Fruit fly (Drosophila melanogaster): ENCODE data around the gene CG5653.

Gene CG5653

dm6 chr3L:8956669-8957068 lies 9.5 kb downstream of the CG5653 start, which contains the start of gene mRpL12 (continued):
- TF ChIP-seq sim (GFP tag; IDR thresholded peaks at IDR 0.05) (no peak), Dbx (GFP tag; IDR thresholded peaks at IDR 0.05) (no peak), CG10267 (tag; optimal IDR thresholded peaks at IDR 0.05) (peak; percentile 21), repo (GFP tag; optimal IDR thresholded peaks at IDR 0.05) (no peak), Dref (GFP tag; IDR thresholded peaks at IDR 0.05) (peak; percentile 83), MBD-R2 (GFP tag; IDR thresholded peaks at IDR 0.05) (peak; percentile 77), CG2116 (GFP tag; optimal IDR thresholded peaks at IDR 0.05) (peak; percentile 92), Lim3 (GFP tag; IDR thresholded peaks at IDR 0.05) (no peak)

- no peak for TF ChIP-seq E2f1 (GFP tag; IDR thresholded peaks at IDR 0.05)
Observed at dm6 chr3L:8955199-8955598, 11.0 kb downstream of the CG5653 start.

dm6 chr3L:8954648-8955033 lies 11.5 kb downstream of the CG5653 start, which contains the start of gene GNBP3:
TSS of gene GNBP3 (plus strand) at chr3L:8955021.
- no peak for TF ChIP-seq CG11560 (tag; IDR thresholded peaks at IDR 0.05)
- peak; percentile 33 for TF ChIP-seq Dad (GFP tag; optimal IDR thresholded peaks at IDR 0.05)
- TF ChIP-seq CG18619 (GFP tag; optimal IDR thresholded peaks at IDR 0.05) = peak; percentile 43
- TF ChIP-seq Poxn (GFP tag; IDR thresholded peaks at IDR 0.05) = no peak
- peak; percentile 39 for TF ChIP-seq phol (tag; optimal IDR thresholded peaks at IDR 0.05)
- TF ChIP-seq nmo (GFP tag; optimal IDR thresholded peaks at IDR 0.05) = peak; percentile 50
- TF ChIP-seq CG42726 (GFP tag; IDR thresholded peaks at IDR 0.05; ENCODE audit: partially characterized antibody) = no peak
- no peak for TF ChIP-seq CG4282 (GFP tag; optimal IDR thresholded peaks at IDR 0.05)
- TF ChIP-seq otp (GFP tag; IDR thresholded peaks at IDR 0.05) = no peak
- no peak for TF ChIP-seq stwl (tag; optimal IDR thresholded peaks at IDR 0.05)
- peak; percentile 66 for TF ChIP-seq slbo (GFP tag; IDR thresholded peaks at IDR 0.05)
- TF ChIP-seq CG14667 (GFP tag; IDR thresholded peaks at IDR 0.05) = no peak
- peak; percentile 25 for TF ChIP-seq HmgZ (tag; optimal IDR thresholded peaks at IDR 0.05)
- no peak for TF ChIP-seq ATbp (GFP tag; optimal IDR thresholded peaks at IDR 0.05)
- TF ChIP-seq Nf-YB (GFP tag; optimal IDR thresholded peaks at IDR 0.05) = peak; percentile 51
- TF ChIP-seq Trl (optimal IDR thresholded peaks at IDR 0.05) = no peak
- peak; percentile 30 for TF ChIP-seq Trl (GFP tag; optimal IDR thresholded peaks at IDR 0.05)
- no peak for TF ChIP-seq Mrtf (GFP tag; IDR thresholded peaks at IDR 0.05)
- TF ChIP-seq Sry-δ (GFP tag; optimal IDR thresholded peaks at IDR 0.05) = no peak
- TF ChIP-seq HHEX (GFP tag; optimal IDR thresholded peaks at IDR 0.05) = peak; percentile 77
- TF ChIP-seq unc-4 (GFP tag; IDR thresholded peaks at IDR 0.05; ENCODE audit: partially characterized antibody) = no peak
- peak; percentile 52 for TF ChIP-seq sens (GFP tag)
- TF ChIP-seq CG18764 (GFP tag; optimal IDR thresholded peaks at IDR 0.05) = peak; percentile 11
- TF ChIP-seq Gug (GFP tag; IDR thresholded peaks at IDR 0.05) = no peak; the same call in 3 of the 4 replicates
- TF ChIP-seq pros (GFP tag; optimal IDR thresholded peaks at IDR 0.05) = no peak
- TF ChIP-seq twi (tag; optimal IDR thresholded peaks at IDR 0.05) = no peak
- no peak for TF ChIP-seq CG32767 (GFP tag; IDR thresholded peaks at IDR 0.05)
- TF ChIP-seq H2.0 (GFP tag; IDR thresholded peaks at IDR 0.05) = no peak
- TF ChIP-seq Bteb2 (GFP tag; optimal IDR thresholded peaks at IDR 0.05) = no peak
- peak; percentile 19; the same call in 1 of the 2 replicates for TF ChIP-seq cas (GFP tag; IDR thresholded peaks at IDR 0.05)
- peak; percentile 33 for TF ChIP-seq D19A (tag; optimal IDR thresholded peaks at IDR 0.05)
- no peak for TF ChIP-seq CG4360 (GFP tag; IDR thresholded peaks at IDR 0.05)
- peak; percentile 55; the same call in 1 of the 2 replicates for TF ChIP-seq Nf-YA (GFP tag; IDR thresholded peaks at IDR 0.05)
- TF ChIP-seq CG16813 (GFP tag; IDR thresholded peaks at IDR 0.05; ENCODE audit: partially characterized antibody) = no peak
- TF ChIP-seq Bgb (GFP tag; IDR thresholded peaks at IDR 0.05; ENCODE audit: partially characterized antibody) = no peak
- TF ChIP-seq CG1233 (GFP tag; optimal IDR thresholded peaks at IDR 0.05) = peak; percentile 83
- peak; percentile 77 for TF ChIP-seq Fer3 (tag; optimal IDR thresholded peaks at IDR 0.05)
- TF ChIP-seq bsh (GFP tag; optimal IDR thresholded peaks at IDR 0.05) = peak; percentile 70 to 87
- no peak for TF ChIP-seq ham (GFP tag; IDR thresholded peaks at IDR 0.05)
- peak; percentile 51 for TF ChIP-seq fd96Cb (tag; optimal IDR thresholded peaks at IDR 0.05)
